Fruit fly (Drosophila melanogaster) whole organism, prepupa: Measurements from ENCODE around the gene AttD.

Source experiments
- CG16779 ChIP-seq: fragments of 200-800 bp; sonication (Bioruptor generic); optimal IDR thresholded peaks from 3 replicates; lab custom pipeline; 2017; ENCODE audit warnings: missing biosample characterization, mild to moderate bottlenecking, missing genetic modification characterization
- CG4318 ChIP-seq: fragments of 200-800 bp; sonication (Bioruptor generic); optimal IDR thresholded peaks from 3 replicates; lab custom pipeline; 2017; ENCODE audit warnings: missing biosample characterization, mild to moderate bottlenecking, missing genetic modification characterization
- Eip93F ChIP-seq: fragments of 200-800 bp; sonication (Bioruptor generic); optimal IDR thresholded peaks from 2 replicates; lab custom pipeline; 2016; ENCODE audit warnings: missing biosample characterization, mild to moderate bottlenecking, missing genetic modification characterization
- Ets21C ChIP-seq: fragments of 200-800 bp; sonication (Bioruptor generic); optimal IDR thresholded peaks from 3 replicates; lab custom pipeline; 2016; ENCODE audit warnings: missing biosample characterization, missing genetic modification characterization
- Hr38 ChIP-seq: sonication (Bioruptor generic); optimal IDR thresholded peaks from 2 replicates; lab custom pipeline; 2016; ENCODE audit warnings: missing biosample characterization, missing genetic modification characterization
- Hr39 ChIP-seq: fragments of 200-800 bp; sonication (Bioruptor generic); optimal IDR thresholded peaks from 2 replicates; lab custom pipeline; 2016; ENCODE audit warnings: missing biosample characterization, missing genetic modification characterization
- cyc ChIP-seq: fragments of 200-800 bp; sonication (Bioruptor generic); optimal IDR thresholded peaks from 3 replicates; lab custom pipeline; 2016; ENCODE audit warnings: missing biosample characterization, missing genetic modification characterization
- eg ChIP-seq: fragments of 200-800 bp; sonication (Bioruptor generic); IDR thresholded peaks from 3 replicates; pipeline ENCODE4 v1.3.6; 2022; ENCODE audit warnings: missing biosample characterization, missing genetic modification characterization
- fd85E ChIP-seq: fragments of 200-800 bp; sonication (Bioruptor generic); optimal IDR thresholded peaks from 3 replicates; lab custom pipeline; 2016; ENCODE audit warnings: missing biosample characterization, missing genetic modification characterization
- pdm3 ChIP-seq: fragments of 200-800 bp; sonication (Bioruptor generic); optimal IDR thresholded peaks from 3 replicates; lab custom pipeline; 2016; ENCODE audit warnings: missing biosample characterization, missing genetic modification characterization

DNA sequence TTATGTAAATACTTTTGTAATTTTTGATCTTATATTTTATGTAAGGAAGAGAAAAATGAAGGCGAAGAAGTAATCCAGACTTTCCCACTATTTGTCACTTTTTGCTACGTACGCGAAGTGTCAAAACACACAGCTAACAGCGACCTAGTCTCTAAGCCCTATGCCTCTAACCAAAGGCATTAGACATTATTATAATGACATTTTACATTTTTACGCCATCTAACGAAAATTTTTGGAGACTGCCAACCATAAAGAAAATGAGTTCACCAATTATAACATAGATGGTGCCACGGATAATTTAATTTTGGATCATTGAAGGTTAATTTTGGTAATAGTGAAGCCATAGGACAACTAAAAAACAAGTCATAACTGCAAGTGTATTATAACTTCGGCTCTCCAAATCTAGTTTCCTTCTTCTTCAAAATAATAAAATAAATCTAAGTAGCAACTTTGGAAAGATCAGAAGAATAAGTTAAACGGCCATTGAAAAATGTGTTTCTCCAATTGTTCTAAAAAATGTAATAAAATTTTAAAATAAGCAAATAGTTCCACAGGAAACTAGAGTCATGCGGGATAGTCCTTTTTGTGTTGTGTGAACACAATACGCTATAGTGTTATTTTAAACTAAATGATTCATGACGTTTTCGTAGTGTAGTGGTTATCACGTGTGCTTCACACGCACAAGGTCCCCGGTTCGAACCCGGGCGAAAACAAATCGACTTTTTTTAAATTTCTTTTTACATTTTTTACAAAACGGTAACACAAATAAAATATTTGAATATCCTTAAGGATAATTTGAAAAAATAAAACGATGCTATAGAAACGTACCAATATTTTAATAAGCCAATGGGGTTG lies 7.7 kb upstream of the AttD start:
- no peak for TF ChIP-seq CG4318 (GFP tag; lab: Kevin White, UChicago)
- no peak for TF ChIP-seq fd85E (GFP tag; lab: Kevin White, UChicago)
- TF ChIP-seq Hr38 (GFP tag; lab: Kevin White, UChicago) = no peak
- no peak for TF ChIP-seq Ets21C (GFP tag; lab: Kevin White, UChicago)
- peak; percentile 9 for TF ChIP-seq pdm3
- peak; percentile 22 for TF ChIP-seq cyc
- no peak for TF ChIP-seq Eip93F (GFP tag; lab: Kevin White, UChicago)
- no peak for TF ChIP-seq CG16779 (tag; lab: Kevin White, UChicago)
- TF ChIP-seq Hr39 (GFP tag; lab: Kevin White, UChicago) = peak; percentile 48
- TF ChIP-seq eg (GFP tag; lab: Robert Waterston, UW) = no peak
